Fruit fly (Drosophila melanogaster) whole organism, adult: ENCODE data around the gene RhoGAP5A.

Experiments
- CG11617 ChIP-seq: fragments of 200-800 bp; sonication (Bioruptor generic); optimal IDR thresholded peaks from 2 replicates; lab custom pipeline; 2017; ENCODE audit warnings: mild to moderate bottlenecking, missing biosample characterization, missing genetic modification reagents, missing genetic modification characterization
- CG5204 ChIP-seq: fragments of 200-800 bp; sonication (Bioruptor generic); optimal IDR thresholded peaks from 2 replicates; lab custom pipeline; 2016; ENCODE audit warnings: missing biosample characterization, missing genetic modification characterization
- Crg-1 ChIP-seq: fragments of 200-800 bp; sonication (Bioruptor generic); optimal IDR thresholded peaks from 2 replicates; lab custom pipeline; 2016; ENCODE audit warnings: missing biosample characterization, missing genetic modification characterization
- Hr96 ChIP-seq: fragments of 200-800 bp; sonication (Bioruptor generic); optimal IDR thresholded peaks from 2 replicates; lab custom pipeline; 2016; ENCODE audit warnings: missing biosample characterization, missing genetic modification characterization
- bab1 ChIP-seq: fragments of 200-800 bp; sonication (Bioruptor generic); optimal IDR thresholded peaks from 3 replicates; lab custom pipeline; 2019; ENCODE audit warnings: missing biosample characterization, mild to moderate bottlenecking, missing genetic modification characterization, moderate library complexity
- cnc ChIP-seq, 2 experiments: fragments of >200 bp; optimal IDR thresholded peaks; 2 replicates each; lab custom pipeline; 2017
- kay ChIP-seq: fragments of 200-800 bp; sonication (Bioruptor generic); peaks from one replicate; lab custom pipeline; 2016; ENCODE audit warnings: missing biosample characterization, missing genetic modification characterization, borderline replicate concordance
- pad ChIP-seq: fragments of 200-800 bp; sonication (Bioruptor generic); optimal IDR thresholded peaks from 3 replicates; lab custom pipeline; 2017; ENCODE audit warnings: missing biosample characterization, missing genetic modification characterization, mild to moderate bottlenecking, moderate library complexity, missing genetic modification reagents
- toe ChIP-seq: fragments of 200-800 bp; sonication (Bioruptor generic); optimal IDR thresholded peaks from 2 replicates; lab custom pipeline; 2016; ENCODE audit warnings: missing biosample characterization, missing genetic modification characterization

DNA sequence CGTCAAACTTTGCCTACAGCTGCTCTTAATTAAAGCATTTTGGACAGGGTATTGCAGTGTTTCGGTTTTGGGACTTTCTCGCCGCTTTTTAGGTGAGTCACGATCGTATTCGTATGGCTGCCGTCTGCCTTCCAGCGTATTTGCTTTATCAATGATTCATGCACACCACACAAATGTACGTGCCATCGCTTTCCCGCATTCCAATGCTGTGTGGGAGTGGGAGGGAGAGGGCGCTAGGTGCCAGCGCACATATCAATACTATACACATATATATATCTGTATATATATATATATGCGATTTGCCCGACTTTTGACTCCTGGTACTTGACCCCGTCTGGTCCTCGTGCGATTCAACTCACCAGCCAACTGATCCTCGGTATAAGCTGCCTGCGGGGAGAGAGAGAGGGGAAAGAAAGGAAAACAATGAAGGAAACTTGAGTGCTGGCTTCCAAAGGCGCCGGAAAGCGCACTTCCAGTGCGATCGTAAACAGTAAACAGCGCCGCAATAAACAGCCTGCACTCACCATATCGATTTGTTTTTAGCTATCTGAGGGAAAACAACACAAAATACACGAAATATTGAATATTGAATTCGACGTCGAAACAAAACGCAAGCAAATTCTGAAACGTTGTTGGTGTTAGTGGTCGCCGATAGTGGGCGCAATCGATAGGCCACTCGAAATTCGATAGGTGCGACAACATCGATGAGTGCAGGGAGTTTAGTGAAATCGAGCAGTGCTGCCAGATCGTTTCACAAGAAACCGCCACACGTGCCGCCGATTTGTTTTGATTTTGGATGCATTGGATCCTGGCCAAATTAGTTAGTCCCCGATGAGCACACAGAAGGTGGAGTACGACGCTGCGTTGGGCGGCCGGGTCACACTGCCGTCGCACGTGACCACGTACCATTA lies 3.5 kb upstream of the RhoGAP5A start, which contains the start of the genes Mlc-c and Pop1:
- peak; percentile 97 for TF ChIP-seq kay
- TF ChIP-seq cnc (optimal IDR thresholded peaks at IDR 0.05; lab: Kevin White, UChicago): no peak
- TF ChIP-seq Crg-1 (GFP tag; lab: Kevin White, UChicago): no peak
- TF ChIP-seq Hr96 (GFP tag; lab: Kevin White, UChicago): no peak
- no peak for TF ChIP-seq toe
- peak; percentile 25 for TF ChIP-seq bab1
- TF ChIP-seq CG5204 (GFP tag; lab: Kevin White, UChicago): no peak
- TF ChIP-seq CG11617 (GFP tag; lab: Kevin White, UChicago): peak; percentile 6
- TF ChIP-seq pad (GFP tag; lab: Kevin White, UChicago): no peak
